Comparison of ENCODE assay signal across 4 worm cellular contexts in the genomic region with DNA sequence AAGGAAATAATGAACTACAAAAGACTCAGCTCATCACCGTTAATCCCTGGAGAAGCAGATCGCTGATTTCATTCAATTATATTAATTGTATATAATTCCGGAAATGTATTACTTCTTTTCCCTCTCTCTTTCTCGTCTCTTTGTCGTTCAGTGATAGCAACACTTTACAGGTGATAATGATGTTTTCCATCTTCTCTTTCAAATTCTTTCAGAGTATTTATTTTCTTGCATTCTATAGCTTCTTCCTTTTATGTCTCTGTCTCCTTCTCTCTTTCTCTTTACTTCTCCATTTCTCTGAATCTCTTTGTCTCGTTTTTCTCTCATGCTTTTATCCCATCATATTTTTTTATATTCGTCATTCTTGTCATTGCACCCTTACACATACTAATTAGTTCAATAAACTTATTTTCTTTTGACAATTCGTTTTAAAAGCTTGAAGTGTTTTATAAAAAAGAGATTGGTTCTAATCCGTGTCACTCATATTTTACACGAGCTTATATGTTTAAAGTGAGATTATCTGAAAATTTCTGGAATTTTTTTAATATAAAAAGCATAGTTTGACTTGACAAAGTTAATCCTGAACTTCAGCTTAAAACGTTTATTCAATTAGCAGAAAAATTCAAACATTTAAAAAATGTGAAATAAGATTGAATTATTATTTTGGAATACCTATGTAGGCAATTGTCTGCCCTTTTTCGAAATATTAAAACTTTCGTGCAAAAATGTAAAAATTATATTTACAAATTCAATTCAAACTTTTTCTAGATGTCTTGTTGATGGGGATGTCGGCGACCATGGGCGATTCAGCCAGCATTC.
TF ChIP-seq lines count a peak whose summit lies in the region.

A gene (plus strand): TSS at position 766 of the 816 bp plus-strand sequence.

TF ChIP-seq in whole organism, L1 larva, 84 proteins besides CTCF, POLR2A, EP300 and RAD21 (continued from another document and continues in another):
- no peak for TF ChIP-seq unc-62 (GFP tag; optimal IDR thresholded peaks at IDR 0.05; lab: Kevin White, UChicago)
- peak; percentile 70 for TF ChIP-seq pax-3 (tag; optimal IDR thresholded peaks at IDR 0.05; lab: Kevin White, UChicago)
- no peak for TF ChIP-seq jun-1 (tag; optimal IDR thresholded peaks at IDR 0.05; lab: Kevin White, UChicago)
- no peak for TF ChIP-seq C04F5.9 (tag; optimal IDR thresholded peaks at IDR 0.05; lab: Kevin White, UChicago)
- no peak for TF ChIP-seq ets-5 (GFP tag; IDR thresholded peaks at IDR 0.05; lab: Robert Waterston, UW)
- no peak for TF ChIP-seq skn-1 (tag; optimal IDR thresholded peaks at IDR 0.05; lab: Kevin White, UChicago)
- no peak for TF ChIP-seq nhr-28 (tag; optimal IDR thresholded peaks at IDR 0.05; lab: Kevin White, UChicago)
- peak; percentile 43 for TF ChIP-seq ceh-8 (GFP tag; optimal IDR thresholded peaks at IDR 0.05; lab: Kevin White, UChicago)
- TF ChIP-seq unc-30 (tag; optimal IDR thresholded peaks at IDR 0.05; lab: Kevin White, UChicago), result no peak
- TF ChIP-seq mdl-1 (tag; optimal IDR thresholded peaks at IDR 0.05; lab: Kevin White, UChicago), result no peak
- peak in 1 of 3 experiments; percentile 5 for TF ChIP-seq ceh-82 (tag; optimal IDR thresholded peaks at IDR 0.05; lab: Kevin White, UChicago)
- TF ChIP-seq lin-35 (GFP tag; optimal IDR thresholded peaks at IDR 0.05; lab: Kevin White, UChicago), result no peak
- TF ChIP-seq zag-1 (tag; optimal IDR thresholded peaks at IDR 0.05; lab: Kevin White, UChicago), result no peak
- peak; percentile 28 for TF ChIP-seq fos-1 (tag; optimal IDR thresholded peaks at IDR 0.05; lab: Kevin White, UChicago)
- TF ChIP-seq fkh-4 (tag; optimal IDR thresholded peaks at IDR 0.05; lab: Kevin White, UChicago; ENCODE audit: borderline replicate concordance), result peak; percentile 41
- no peak for TF ChIP-seq nhr-90 (tag; optimal IDR thresholded peaks at IDR 0.05; lab: Kevin White, UChicago; ENCODE audit: poor library complexity)
- no peak for TF ChIP-seq pqm-1 (tag; optimal IDR thresholded peaks at IDR 0.05; lab: Kevin White, UChicago)
- TF ChIP-seq fkh-10 (GFP tag; optimal IDR thresholded peaks at IDR 0.05; lab: Kevin White, UChicago), result no peak
- TF ChIP-seq elt-2 (tag; optimal IDR thresholded peaks at IDR 0.05; lab: Kevin White, UChicago), result no peak
- no peak for TF ChIP-seq nhr-19 (GFP tag; conservative IDR thresholded peaks at IDR 0.05; lab: Robert Waterston, UW)
- peak; percentile 22 for TF ChIP-seq hlh-4 (tag; optimal IDR thresholded peaks at IDR 0.05; lab: Kevin White, UChicago)
- peak; percentile 79 for TF ChIP-seq fkh-8 (tag; optimal IDR thresholded peaks at IDR 0.05; lab: Kevin White, UChicago)
- no peak for TF ChIP-seq efl-3 (GFP tag; optimal IDR thresholded peaks at IDR 0.05; lab: Kevin White, UChicago)
- TF ChIP-seq nhr-20 (tag; optimal IDR thresholded peaks at IDR 0.05; lab: Kevin White, UChicago), result peak; percentile 10
- peak; percentile 98 for TF ChIP-seq dsc-1 (tag; optimal IDR thresholded peaks at IDR 0.05; lab: Kevin White, UChicago)
- TF ChIP-seq tbx-2 (tag; optimal IDR thresholded peaks at IDR 0.05; lab: Kevin White, UChicago), result no peak
- TF ChIP-seq lin-39 (tag; optimal IDR thresholded peaks at IDR 0.05; lab: Kevin White, UChicago), result no peak
- no peak for TF ChIP-seq ceh-63 (GFP tag; optimal IDR thresholded peaks at IDR 0.05; lab: Kevin White, UChicago)
- TF ChIP-seq nhr-47 (tag; optimal IDR thresholded peaks at IDR 0.05; lab: Kevin White, UChicago), result peak; percentile 52
- peak; percentile 38 for TF ChIP-seq nhr-11 (tag; optimal IDR thresholded peaks at IDR 0.05; lab: Kevin White, UChicago)
- peak; percentile 34 to 37 for TF ChIP-seq lsy-2 (tag; optimal IDR thresholded peaks at IDR 0.05; lab: Kevin White, UChicago)

TF ChIP-seq in whole organism, L2 larva, 48 proteins besides CTCF, POLR2A, EP300 and RAD21 (continued from another document):
- TF ChIP-seq sem-4 (tag; optimal IDR thresholded peaks at IDR 0.05; lab: Kevin White, UChicago), result no peak
- TF ChIP-seq ztf-11 (tag; optimal IDR thresholded peaks at IDR 0.05; lab: Kevin White, UChicago), result no peak
- TF ChIP-seq unc-55 (GFP tag; optimal IDR thresholded peaks at IDR 0.05; lab: Kevin White, UChicago), result peak; percentile 46
- TF ChIP-seq elt-3 (tag; optimal IDR thresholded peaks at IDR 0.05; lab: Kevin White, UChicago), result no peak
- TF ChIP-seq nhr-25 (tag; optimal IDR thresholded peaks at IDR 0.05; lab: Kevin White, UChicago), result no peak
- no peak for TF ChIP-seq nhr-6 (tag; optimal IDR thresholded peaks at IDR 0.05; lab: Kevin White, UChicago)
- peak; percentile 47 for TF ChIP-seq dmd-4 (tag; optimal IDR thresholded peaks at IDR 0.05; lab: Kevin White, UChicago)
- no peak for TF ChIP-seq nhr-129 (tag; optimal IDR thresholded peaks at IDR 0.05; lab: Kevin White, UChicago)
- TF ChIP-seq Y55F3AM.14 (GFP tag; optimal IDR thresholded peaks at IDR 0.05; lab: Kevin White, UChicago), result no peak
- no peak for TF ChIP-seq lin-11 (tag; optimal IDR thresholded peaks at IDR 0.05; lab: Kevin White, UChicago)
- no peak for TF ChIP-seq ztf-1 (GFP tag; conservative IDR thresholded peaks at IDR 0.05; lab: Robert Waterston, UW)
- TF ChIP-seq zag-1 (tag; optimal IDR thresholded peaks at IDR 0.05; lab: Kevin White, UChicago), result no peak
- peak; percentile 54 for TF ChIP-seq fos-1 (tag; optimal IDR thresholded peaks at IDR 0.05; lab: Kevin White, UChicago)
- TF ChIP-seq unc-39 (tag; optimal IDR thresholded peaks at IDR 0.05; lab: Kevin White, UChicago), result no peak
- peak; percentile 67 for TF ChIP-seq C34F6.9 (tag; optimal IDR thresholded peaks at IDR 0.05; lab: Kevin White, UChicago)
- TF ChIP-seq nhr-10 (tag; optimal IDR thresholded peaks at IDR 0.05; lab: Kevin White, UChicago), result no peak

TF ChIP-seq in whole organism, L3 larva, 47 proteins besides CTCF, POLR2A, EP300 and RAD21 (continued from another document):
- TF ChIP-seq nfya-1 (tag; optimal IDR thresholded peaks at IDR 0.05; lab: Kevin White, UChicago; ENCODE audit: insufficient read depth) (peak; percentile 29), unc-39 (tag; optimal IDR thresholded peaks at IDR 0.05; lab: Kevin White, UChicago) (no peak), fkh-10 (GFP tag; optimal IDR thresholded peaks at IDR 0.05; lab: Kevin White, UChicago) (no peak)

TF ChIP-seq in whole organism, L4 larva, 104 proteins besides CTCF, POLR2A, EP300 and RAD21 (continued from another document):
- TF ChIP-seq pqm-1 (tag; optimal IDR thresholded peaks at IDR 0.05; lab: Kevin White, UChicago) (peak; percentile 29), mdl-1 (tag; optimal IDR thresholded peaks at IDR 0.05; lab: Kevin White, UChicago) (peak in 1 of 2 experiments; percentile 18), nhr-76 (tag; optimal IDR thresholded peaks at IDR 0.05; lab: Kevin White, UChicago) (no peak), dve-1 (tag; optimal IDR thresholded peaks at IDR 0.05; lab: Kevin White, UChicago; ENCODE audit: insufficient read depth) (peak; percentile 25), daf-8 (GFP tag; IDR thresholded peaks at IDR 0.05; lab: Robert Waterston, UW) (no peak), nhr-77 (tag; optimal IDR thresholded peaks at IDR 0.05; lab: Kevin White, UChicago) (peak; percentile 47), lsy-2 (tag; optimal IDR thresholded peaks at IDR 0.05; lab: Kevin White, UChicago) (peak in 1 of 2 experiments; percentile 22), aha-1 (tag; lab: Kevin White, UChicago) (peak; percentile 79)
